Worm (Caenorhabditis elegans): ENCODE results near the gene cul-6.

The cul-6 gene

DNA sequence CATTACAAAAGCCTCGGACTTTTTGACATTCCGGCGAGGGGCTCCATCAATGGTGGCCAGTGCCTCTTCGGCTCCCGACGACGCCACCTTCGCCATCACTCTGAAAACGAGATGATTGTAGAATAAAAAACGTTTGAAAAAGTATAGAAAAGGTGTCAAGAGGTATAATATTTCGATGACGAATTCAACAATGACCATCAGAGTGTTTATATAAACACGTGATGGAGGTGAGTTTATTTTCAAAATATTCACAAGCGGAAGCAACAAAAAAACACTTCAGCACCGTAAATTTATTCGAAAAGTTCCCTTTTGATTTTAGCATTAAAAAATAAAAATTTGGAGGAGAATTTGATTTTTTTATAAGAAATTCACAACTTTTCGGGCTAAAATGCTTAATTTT is 24.4 kb upstream of the cul-6 start, which contains the start of gene efa-6:
Gene efa-6 (minus strand): TSS at position 101 of the 400 bp plus-strand sequence.
- no peak for TF ChIP-seq elt-1 (tag; optimal IDR thresholded peaks at IDR 0.05)
- no peak for TF ChIP-seq ceh-28 (tag; optimal IDR thresholded peaks at IDR 0.05)
- TF ChIP-seq zag-1 (tag; optimal IDR thresholded peaks at IDR 0.05): no peak

DNA sequence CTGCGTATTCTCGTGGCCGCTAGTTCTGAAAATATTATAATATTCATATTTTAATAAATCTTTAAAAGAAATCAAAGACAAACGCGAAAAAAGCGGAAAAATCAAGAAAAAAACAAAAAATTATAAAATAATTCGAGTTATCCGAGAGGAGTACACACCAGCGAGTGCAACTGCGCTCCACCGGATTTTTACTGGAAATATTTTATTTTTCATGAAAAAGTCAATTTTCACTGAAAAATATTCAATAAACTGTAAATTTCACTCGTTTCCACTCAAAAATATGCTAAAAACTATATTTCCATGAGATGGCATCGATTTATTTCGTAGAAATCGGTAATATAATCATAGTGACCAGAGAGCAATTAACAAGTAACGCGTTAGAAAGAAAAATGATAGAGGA is 15.2 kb upstream of the cul-6 start, which contains the start of gene Y55D9A.2:
Gene Y55D9A.2 (minus strand): TSS at position 31 of the 400 bp plus-strand sequence.
- TF ChIP-seq lin-39 (tag; optimal IDR thresholded peaks at IDR 0.05) (no peak), nhr-77 (tag; optimal IDR thresholded peaks at IDR 0.05) (no peak), pqm-1 (tag; optimal IDR thresholded peaks at IDR 0.05) (no peak), nhr-43 (tag; optimal IDR thresholded peaks at IDR 0.05; ENCODE audit: poor library complexity, severe bottlenecking) (no peak), snpc-4 (tag; optimal IDR thresholded peaks at IDR 0.05) (peak; percentile 15), pha-4 (tag; optimal IDR thresholded peaks at IDR 0.05) (peak; percentile 57), lsy-12 (tag; optimal IDR thresholded peaks at IDR 0.05) (no peak), ztf-4 (tag; optimal IDR thresholded peaks at IDR 0.05) (no peak), nhr-76 (tag; optimal IDR thresholded peaks at IDR 0.05) (no peak), ZK546.5 (tag; optimal IDR thresholded peaks at IDR 0.05) (no peak), fkh-2 (tag; optimal IDR thresholded peaks at IDR 0.05) (no peak), sea-2 (GFP tag; optimal IDR thresholded peaks at IDR 0.05) (no peak), egl-5 (tag; optimal IDR thresholded peaks at IDR 0.05) (no peak), elt-3 (tag; optimal IDR thresholded peaks at IDR 0.05) (no peak), skn-1 (tag; optimal IDR thresholded peaks at IDR 0.05) (no peak), tbx-2 (tag; optimal IDR thresholded peaks at IDR 0.05) (no peak), elt-1 (tag; optimal IDR thresholded peaks at IDR 0.05) (no peak), nhr-23 (tag; optimal IDR thresholded peaks at IDR 0.05) (no peak), unc-62 (GFP tag; optimal IDR thresholded peaks at IDR 0.05) (no peak), mdl-1 (tag; optimal IDR thresholded peaks at IDR 0.05) (no peak), hmg-11 (tag; optimal IDR thresholded peaks at IDR 0.05) (no peak), fkh-10 (GFP tag; optimal IDR thresholded peaks at IDR 0.05) (no peak), nhr-67 (tag; optimal IDR thresholded peaks at IDR 0.05) (no peak), ztf-11 (tag; optimal IDR thresholded peaks at IDR 0.05) (no peak), eor-1 (tag; optimal IDR thresholded peaks at IDR 0.05) (no peak), R02D3.7 (tag; optimal IDR thresholded peaks at IDR 0.05) (no peak), nhr-25 (tag; optimal IDR thresholded peaks at IDR 0.05) (peak; percentile 11), aly-2 (tag; optimal IDR thresholded peaks at IDR 0.05) (no peak), ceh-9 (tag; optimal IDR thresholded peaks at IDR 0.05) (no peak), nhr-28 (tag; optimal IDR thresholded peaks at IDR 0.05) (no peak), unc-39 (tag; optimal IDR thresholded peaks at IDR 0.05) (no peak), lin-15B (tag; optimal IDR thresholded peaks at IDR 0.05) (peak; percentile 79), ceh-28 (tag; optimal IDR thresholded peaks at IDR 0.05) (no peak), jun-1 (tag; optimal IDR thresholded peaks at IDR 0.05) (no peak), ceh-16 (tag; optimal IDR thresholded peaks at IDR 0.05) (no peak), nhr-11 (tag; optimal IDR thresholded peaks at IDR 0.05) (no peak), nfya-1 (tag; optimal IDR thresholded peaks at IDR 0.05; ENCODE audit: insufficient read depth) (peak; percentile 38), egl-27 (tag; optimal IDR thresholded peaks at IDR 0.05) (no peak), zag-1 (tag; optimal IDR thresholded peaks at IDR 0.05) (no peak), elt-2 (tag; optimal IDR thresholded peaks at IDR 0.05) (peak; percentile 14), ama-1 (optimal IDR thresholded peaks at IDR 0.05) (no peak), ceh-82 (tag; optimal IDR thresholded peaks at IDR 0.05) (no peak), mml-1 (tag; optimal IDR thresholded peaks at IDR 0.05) (no peak)

DNA sequence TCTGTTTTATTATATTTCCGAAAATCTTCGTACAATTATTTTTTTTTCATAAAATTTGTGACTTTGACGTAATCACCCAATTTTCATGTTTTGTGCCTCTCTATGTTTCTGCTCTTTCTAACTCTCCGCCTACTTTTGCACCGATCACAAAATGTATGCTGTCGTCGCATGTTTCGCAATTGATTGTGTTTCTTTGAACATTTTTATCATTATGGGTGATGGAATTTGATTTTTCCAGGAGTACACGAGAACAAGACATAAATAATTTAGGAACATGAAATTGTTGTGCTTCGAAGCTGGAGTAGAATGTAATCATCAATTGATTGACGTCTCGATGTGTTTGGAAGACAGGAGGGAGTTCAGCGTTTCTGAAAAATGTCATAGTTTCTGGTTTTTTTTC is 10.7 kb upstream of the cul-6 start:
- TF ChIP-seq jun-1 (tag; optimal IDR thresholded peaks at IDR 0.05) (peak; percentile 18), elt-2 (tag; optimal IDR thresholded peaks at IDR 0.05) (peak; percentile 94), nhr-28 (tag; optimal IDR thresholded peaks at IDR 0.05) (no peak), R02D3.7 (tag; optimal IDR thresholded peaks at IDR 0.05) (no peak), pqm-1 (tag; optimal IDR thresholded peaks at IDR 0.05) (peak; percentile 94), mml-1 (tag; optimal IDR thresholded peaks at IDR 0.05) (no peak), unc-39 (tag; optimal IDR thresholded peaks at IDR 0.05) (no peak)

All from whole organism, L3 larva.